Worm (Caenorhabditis elegans): ENCODE data around the gene sri-33.

- TF ChIP-seq ztf-11 (tag; optimal IDR thresholded peaks at IDR 0.05) (no peak), spr-1 (tag; optimal IDR thresholded peaks at IDR 0.05) (no peak), snpc-4 (tag; optimal IDR thresholded peaks at IDR 0.05) (no peak), pqm-1 (tag; optimal IDR thresholded peaks at IDR 0.05) (no peak)
Observed at ce11 chrII:3156749-3157148, at the start of gene sri-33.
